Fruit fly (Drosophila melanogaster) S2 (cell line): ENCODE results near the gene CG17929.

Experiments
- CG8478 ChIP-seq: fragments of >200 bp; optimal IDR thresholded peaks from 2 replicates; lab custom pipeline; 2018
- CTCF ChIP-seq, 2 experiments: fragments of >200 bp; optimal IDR thresholded peaks; 2 replicates each; lab custom pipeline; 2018

DNA sequence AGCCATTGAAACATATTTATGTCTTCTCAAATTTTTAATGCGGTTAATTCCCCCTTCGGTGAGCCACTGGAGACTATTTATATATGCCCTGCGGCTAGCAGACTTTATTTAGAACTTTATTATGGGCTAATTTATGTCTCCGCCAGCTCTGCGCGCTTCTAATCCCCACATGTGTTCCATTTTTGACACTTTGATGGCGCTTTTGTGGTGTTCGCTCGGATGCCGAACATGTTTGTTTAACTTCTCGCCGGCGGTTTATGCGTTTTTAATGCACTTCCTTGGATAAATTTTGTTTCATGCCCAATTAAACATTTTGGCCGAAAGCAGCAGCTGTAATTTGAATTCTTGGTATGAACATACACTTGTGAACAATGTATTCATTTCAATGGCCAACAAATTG is 4.5 kb downstream of the CG17929 start:
- TF ChIP-seq CG8478 (no peak), CTCF (optimal IDR thresholded peaks at IDR 0.05; lab: Kevin White, UChicago) (no peak)
